Fruit fly (Drosophila melanogaster) whole organism, embryonic: Measurements from ENCODE around the gene Sec22.

Source experiments
- BEAF-32 ChIP-seq: fragments of 200-800 bp; sonication (Bioruptor generic); optimal IDR thresholded peaks from 3 replicates; lab custom pipeline; 2017; ENCODE audit warnings: missing biosample characterization, missing genetic modification characterization, mild to moderate bottlenecking, moderate library complexity, missing genetic modification reagents
- CG10462 ChIP-seq: fragments of 200-800 bp; sonication (Bioruptor generic); optimal IDR thresholded peaks from 2 replicates; lab custom pipeline; 2016; ENCODE audit warnings: missing biosample characterization, missing genetic modification characterization
- CG12391 ChIP-seq: fragments of 200-800 bp; sonication (Bioruptor generic); optimal IDR thresholded peaks from 3 replicates; lab custom pipeline; 2018; ENCODE audit warnings: missing biosample characterization, mild to moderate bottlenecking, missing genetic modification characterization, moderate library complexity
- CG15696 ChIP-seq: fragments of 200-800 bp; sonication (Bioruptor generic); optimal IDR thresholded peaks from 2 replicates; lab custom pipeline; 2019; ENCODE audit warnings: missing biosample characterization, mild to moderate bottlenecking, missing genetic modification characterization, moderate library complexity
- CG1603 ChIP-seq: fragments of 200-800 bp; sonication (Bioruptor generic); optimal IDR thresholded peaks from 2 replicates; lab custom pipeline; 2019; ENCODE audit warnings: missing biosample characterization, mild to moderate bottlenecking, missing genetic modification characterization, moderate library complexity
- CG17359 ChIP-seq: fragments of 200-800 bp; sonication (Bioruptor generic); optimal IDR thresholded peaks from 3 replicates; lab custom pipeline; 2018; ENCODE audit warnings: missing biosample characterization, mild to moderate bottlenecking, missing genetic modification characterization, moderate library complexity
- CG17612 ChIP-seq: fragments of 200-800 bp; sonication (Bioruptor generic); IDR thresholded peaks from 2 replicates; pipeline ENCODE4 v1.3.6; 2022; ENCODE audit warnings: missing biosample characterization, missing genetic modification characterization
- CG17829 ChIP-seq: fragments of 200-800 bp; optimal IDR thresholded peaks from 2 replicates; lab custom pipeline; 2019; ENCODE audit warnings: missing biosample characterization, mild to moderate bottlenecking, missing genetic modification characterization, moderate library complexity
- CG2199 ChIP-seq: fragments of 200-800 bp; sonication (Bioruptor generic); IDR thresholded peaks from 3 replicates; pipeline ENCODE4 v1.3.6; 2022; ENCODE audit warnings: missing biosample characterization, missing genetic modification characterization
- CG30020 ChIP-seq: fragments of 200-800 bp; optimal IDR thresholded peaks from 2 replicates; lab custom pipeline; 2019; ENCODE audit warnings: missing biosample characterization, mild to moderate bottlenecking, missing genetic modification characterization, moderate library complexity
- CG4360 ChIP-seq: fragments of 200-800 bp; sonication (Bioruptor generic); IDR thresholded peaks from 2 replicates; pipeline ENCODE4 v1.3.6; 2022; ENCODE audit warnings: missing biosample characterization, missing genetic modification characterization
- CG4820 ChIP-seq: fragments of 200-800 bp; sonication (Bioruptor generic); optimal IDR thresholded peaks from 3 replicates; lab custom pipeline; 2016; ENCODE audit warnings: missing biosample characterization, missing genetic modification characterization
- CG6791 ChIP-seq: fragments of 200-800 bp; sonication (Bioruptor generic); IDR thresholded peaks from 3 replicates; pipeline ENCODE4 v1.3.6; 2022; ENCODE audit warnings: missing biosample characterization, missing genetic modification characterization; ENCODE audit not compliant: partially characterized antibody
- CG7372 ChIP-seq: fragments of 200-800 bp; sonication (Bioruptor generic); IDR thresholded peaks from 2 replicates; pipeline ENCODE4 v1.3.6; 2022; ENCODE audit warnings: missing biosample characterization, missing genetic modification characterization
- CG8359 ChIP-seq: fragments of 200-800 bp; sonication (Bioruptor generic); optimal IDR thresholded peaks from 2 replicates; lab custom pipeline; 2017; ENCODE audit warnings: missing biosample characterization, mild to moderate bottlenecking, missing genetic modification characterization, borderline replicate concordance
- CG8944 ChIP-seq: fragments of 200-800 bp; sonication (Bioruptor generic); optimal IDR thresholded peaks from 3 replicates; lab custom pipeline; 2016; ENCODE audit warnings: missing biosample characterization, missing genetic modification characterization
- CG9609 ChIP-seq: fragments of 200-800 bp; sonication (Bioruptor generic); optimal IDR thresholded peaks from 3 replicates; lab custom pipeline; 2016; ENCODE audit warnings: missing biosample characterization, missing genetic modification characterization
- CG9817 ChIP-seq: fragments of 200-800 bp; sonication (Bioruptor generic); optimal IDR thresholded peaks from 2 replicates; lab custom pipeline; 2018; ENCODE audit warnings: missing biosample characterization, mild to moderate bottlenecking, missing genetic modification characterization, moderate library complexity
- Camta ChIP-seq: fragments of 200-800 bp; sonication (Bioruptor generic); optimal IDR thresholded peaks from 2 replicates; lab custom pipeline; 2016; ENCODE audit warnings: missing biosample characterization, missing genetic modification characterization
- D19A ChIP-seq: fragments of 200-800 bp; optimal IDR thresholded peaks from 3 replicates; lab custom pipeline; 2019; ENCODE audit warnings: missing biosample characterization, mild to moderate bottlenecking, missing genetic modification characterization, moderate library complexity
- Dbx ChIP-seq: fragments of 200-800 bp; sonication (Bioruptor generic); IDR thresholded peaks from 3 replicates; pipeline ENCODE4 v1.3.6; 2022; ENCODE audit warnings: missing biosample characterization, missing genetic modification characterization
- Dref ChIP-seq: fragments of 200-800 bp; sonication (Bioruptor generic); IDR thresholded peaks from 2 replicates; pipeline ENCODE4 v1.3.6; 2022; ENCODE audit warnings: missing biosample characterization, missing genetic modification characterization
- E2f1 ChIP-seq: fragments of 200-800 bp; sonication (Bioruptor generic); IDR thresholded peaks from 2 replicates; pipeline ENCODE4 v1.3.6; 2022; ENCODE audit warnings: missing biosample characterization, missing genetic modification characterization
- Ets97D ChIP-seq: fragments of 200-800 bp; sonication (Bioruptor generic); optimal IDR thresholded peaks from 3 replicates; lab custom pipeline; 2016; ENCODE audit warnings: missing biosample characterization, missing genetic modification characterization
- Fer3 ChIP-seq: fragments of 200-800 bp; sonication (Bioruptor generic); optimal IDR thresholded peaks from 2 replicates; lab custom pipeline; 2018; ENCODE audit warnings: missing biosample characterization, mild to moderate bottlenecking, missing genetic modification characterization, moderate library complexity
- H2.0 ChIP-seq: fragments of 200-800 bp; sonication (Bioruptor generic); IDR thresholded peaks from 2 replicates; pipeline ENCODE4 v1.3.6; 2022; ENCODE audit warnings: missing biosample characterization, missing genetic modification characterization
- HLHmδ ChIP-seq: fragments of 200-800 bp; sonication (Bioruptor generic); optimal IDR thresholded peaks from 2 replicates; lab custom pipeline; 2018; ENCODE audit warnings: missing biosample characterization, mild to moderate bottlenecking, missing genetic modification characterization, moderate library complexity
- Hey ChIP-seq: fragments of 200-800 bp; sonication (Bioruptor generic); optimal IDR thresholded peaks from 3 replicates; lab custom pipeline; 2018; ENCODE audit warnings: missing biosample characterization, mild to moderate bottlenecking, missing genetic modification characterization
- MESR4 ChIP-seq: fragments of 200-800 bp; sonication (Bioruptor generic); optimal IDR thresholded peaks from 2 replicates; lab custom pipeline; 2018; ENCODE audit warnings: missing biosample characterization, mild to moderate bottlenecking, missing genetic modification characterization, moderate library complexity
- Optix ChIP-seq: fragments of 200-800 bp; sonication (Bioruptor generic); IDR thresholded peaks from 3 replicates; pipeline ENCODE4 v1.3.6; 2022; ENCODE audit warnings: missing biosample characterization, missing genetic modification characterization
- Ptx1 ChIP-seq: fragments of 200-800 bp; sonication (Bioruptor generic); IDR thresholded peaks from 2 replicates; pipeline ENCODE4 v1.3.6; 2022; ENCODE audit warnings: missing biosample characterization, missing genetic modification characterization
- Side ChIP-seq: fragments of 200-800 bp; sonication (Bioruptor generic); optimal IDR thresholded peaks from 2 replicates; lab custom pipeline; 2016; ENCODE audit warnings: missing biosample characterization, missing genetic modification characterization
- Ssrp ChIP-seq: fragments of 200-800 bp; sonication (Bioruptor generic); optimal IDR thresholded peaks from 2 replicates; lab custom pipeline; 2018; ENCODE audit warnings: missing biosample characterization, mild to moderate bottlenecking, missing genetic modification characterization, moderate library complexity
- ato ChIP-seq: fragments of 200-800 bp; sonication (Bioruptor generic); IDR thresholded peaks from 2 replicates; pipeline ENCODE4 v1.3.6; 2022; ENCODE audit warnings: missing biosample characterization, missing genetic modification characterization; ENCODE audit not compliant: partially characterized antibody
- cwo ChIP-seq: fragments of 200-800 bp; sonication (Bioruptor generic); optimal IDR thresholded peaks from 3 replicates; lab custom pipeline; 2017; ENCODE audit warnings: missing biosample characterization, missing genetic modification characterization, mild to moderate bottlenecking, moderate library complexity, missing genetic modification reagents
- da ChIP-seq: fragments of 200-800 bp; sonication (Bioruptor generic); optimal IDR thresholded peaks from 2 replicates; lab custom pipeline; 2016; ENCODE audit warnings: missing biosample characterization, missing genetic modification characterization
- eyg ChIP-seq: fragments of 200-800 bp; sonication (Bioruptor generic); optimal IDR thresholded peaks from 3 replicates; lab custom pipeline; 2016; ENCODE audit warnings: missing biosample characterization, missing genetic modification characterization
- grau ChIP-seq: fragments of 200-800 bp; optimal IDR thresholded peaks from 3 replicates; lab custom pipeline; 2019; ENCODE audit warnings: missing biosample characterization, mild to moderate bottlenecking, missing genetic modification characterization, moderate library complexity
- hb ChIP-seq: fragments of 200-800 bp; sonication (Bioruptor generic); IDR thresholded peaks from 3 replicates; pipeline ENCODE4 v1.3.6; 2022; ENCODE audit warnings: missing biosample characterization, missing genetic modification characterization; ENCODE audit not compliant: partially characterized antibody
- lilli ChIP-seq: fragments of 200-800 bp; sonication (Bioruptor generic); optimal IDR thresholded peaks from 3 replicates; lab custom pipeline; 2016; ENCODE audit warnings: missing biosample characterization, missing genetic modification characterization
- lov ChIP-seq, 2 experiments: fragments of 200-800 bp in 1 of 2; fragments of >200 bp in 1 of 2; sonication (Bioruptor generic) in 1 of 2; IDR thresholded peaks in 1 of 2; optimal IDR thresholded peaks in 1 of 2; 2 replicates in 1 of 2; 3 replicates in 1 of 2; pipeline versions ENCODE4 v1.3.6 to Lab custom; 2017 to 2022; ENCODE audit warnings: missing biosample characterization in 1 of 2, missing genetic modification characterization in 1 of 2
- mld ChIP-seq: fragments of 200-800 bp; sonication (Bioruptor generic); IDR thresholded peaks from 3 replicates; pipeline ENCODE4 v1.3.6; 2022; ENCODE audit warnings: missing biosample characterization, missing genetic modification characterization; ENCODE audit not compliant: partially characterized antibody
- nau ChIP-seq: fragments of 200-800 bp; sonication (Bioruptor generic); optimal IDR thresholded peaks from 3 replicates; lab custom pipeline; 2017; ENCODE audit warnings: missing biosample characterization, mild to moderate bottlenecking, missing genetic modification characterization, missing genetic modification reagents
- odd ChIP-seq: fragments of 200-800 bp; sonication (Bioruptor generic); optimal IDR thresholded peaks from 2 replicates; lab custom pipeline; 2017; ENCODE audit warnings: missing biosample characterization, mild to moderate bottlenecking, missing genetic modification characterization
- pb ChIP-seq: fragments of 200-800 bp; sonication (Bioruptor generic); optimal IDR thresholded peaks from 3 replicates; lab custom pipeline; 2016; ENCODE audit warnings: missing biosample characterization, missing genetic modification characterization
- pfk ChIP-seq: fragments of 200-800 bp; sonication (Bioruptor generic); optimal IDR thresholded peaks from 2 replicates; lab custom pipeline; 2018; ENCODE audit warnings: missing biosample characterization, mild to moderate bottlenecking, missing genetic modification characterization, moderate library complexity
- sc ChIP-seq, 3 experiments: fragments of >200 bp in 2 of 3; fragments of 200-800 bp in 1 of 3; sonication (Bioruptor generic) in 1 of 3; optimal IDR thresholded peaks; 2 replicates in 2 of 3; 3 replicates in 1 of 3; lab custom pipeline; 2017; ENCODE audit warnings: mild to moderate bottlenecking in 1 of 3, missing biosample characterization in 1 of 3, missing genetic modification characterization in 1 of 3, missing genetic modification reagents in 1 of 3
- ssp ChIP-seq: fragments of 200-800 bp; sonication (Bioruptor generic); IDR thresholded peaks from 2 replicates; pipeline ENCODE4 v1.3.6; 2022; ENCODE audit warnings: missing biosample characterization, missing genetic modification characterization
- stc ChIP-seq: fragments of 200-800 bp; sonication (Bioruptor generic); IDR thresholded peaks from 2 replicates; pipeline ENCODE4 v1.3.6; 2022; ENCODE audit warnings: missing biosample characterization, missing genetic modification characterization
- stwl ChIP-seq: fragments of 200-800 bp; sonication (Bioruptor generic); optimal IDR thresholded peaks from 3 replicates; lab custom pipeline; 2018; ENCODE audit warnings: missing biosample characterization, mild to moderate bottlenecking, missing genetic modification characterization, moderate library complexity

The Sec22 gene

dm6 chrX:792923-793322 lies 13.0 kb upstream of the Sec22 start, which contains the start of gene CG16989 (continued):
- no peak for TF ChIP-seq sc (optimal IDR thresholded peaks at IDR 0.05; lab: Kevin White, UChicago)
- no peak for TF ChIP-seq sc (GFP tag; optimal IDR thresholded peaks at IDR 0.05; lab: Kevin White, UChicago)
- TF ChIP-seq MESR4 = peak; percentile 75
- TF ChIP-seq HLHmδ (GFP tag; lab: Kevin White, UChicago) = no peak
- TF ChIP-seq ssp (GFP tag; lab: Robert Waterston, UW) = no peak
- no peak for TF ChIP-seq CG30020 (tag; lab: Kevin White, UChicago)
- TF ChIP-seq mld (GFP tag; lab: Robert Waterston, UW) = no peak
- no peak for TF ChIP-seq CG10462 (GFP tag; lab: Kevin White, UChicago)
- no peak for TF ChIP-seq CG9609 (GFP tag; lab: Kevin White, UChicago)
- TF ChIP-seq nau (GFP tag; lab: Kevin White, UChicago) = no peak
- no peak for TF ChIP-seq CG17612 (GFP tag; lab: Robert Waterston, UW)
- no peak for TF ChIP-seq odd
- no peak for TF ChIP-seq ato (GFP tag; lab: Robert Waterston, UW)
- TF ChIP-seq pfk = no peak
- no peak for TF ChIP-seq CG2199 (GFP tag; lab: Robert Waterston, UW)
- no peak for TF ChIP-seq eyg (GFP tag; lab: Kevin White, UChicago)
- TF ChIP-seq CG15696 (tag; lab: Kevin White, UChicago) = no peak
- TF ChIP-seq D19A (tag; lab: Kevin White, UChicago) = no peak
- no peak for TF ChIP-seq CG17359
- TF ChIP-seq Optix (GFP tag; lab: Robert Waterston, UW) = no peak
- no peak for TF ChIP-seq CG4360 (GFP tag; lab: Robert Waterston, UW)
- TF ChIP-seq stc (GFP tag; lab: Robert Waterston, UW) = no peak
- TF ChIP-seq Hey (tag; lab: Kevin White, UChicago) = no peak
- peak; percentile 61 for TF ChIP-seq CG1603 (tag; lab: Kevin White, UChicago)
- peak; percentile 68 for TF ChIP-seq stwl (tag; lab: Kevin White, UChicago)
- TF ChIP-seq CG17829 (tag; lab: Kevin White, UChicago) = no peak
- no peak for TF ChIP-seq cwo (GFP tag; lab: Kevin White, UChicago)
- peak; percentile 80 for TF ChIP-seq Dref (GFP tag; lab: Robert Waterston, UW)
- TF ChIP-seq Ssrp (tag; lab: Kevin White, UChicago) = no peak
- TF ChIP-seq da (GFP tag; lab: Kevin White, UChicago) = no peak
- TF ChIP-seq Camta (GFP tag; lab: Kevin White, UChicago) = no peak
- TF ChIP-seq grau = no peak
- peak; percentile 63; the same call in 2 of the 3 replicates for TF ChIP-seq CG6791 (GFP tag; lab: Robert Waterston, UW)
- no peak for TF ChIP-seq Ptx1
- no peak for TF ChIP-seq CG9817 (tag; lab: Kevin White, UChicago)
- no peak for TF ChIP-seq CG7372
- peak; percentile 59 for TF ChIP-seq BEAF-32
- peak; percentile 92 for TF ChIP-seq E2f1 (GFP tag; lab: Robert Waterston, UW)
- TF ChIP-seq CG12391 (tag; lab: Kevin White, UChicago) = no peak
- TF ChIP-seq CG8359 (GFP tag; lab: Kevin White, UChicago) = no peak
- peak; percentile 39 for TF ChIP-seq Ets97D
- TF ChIP-seq H2.0 (GFP tag; lab: Robert Waterston, UW) = no peak
- TF ChIP-seq Fer3 = no peak
- TF ChIP-seq Side (GFP tag; lab: Kevin White, UChicago) = no peak
- no peak for TF ChIP-seq lilli (GFP tag; lab: Kevin White, UChicago)
- no peak for TF ChIP-seq lov (optimal IDR thresholded peaks at IDR 0.05; lab: Kevin White, UChicago)
- no peak for TF ChIP-seq lov (GFP tag; IDR thresholded peaks at IDR 0.05; lab: Robert Waterston, UW)
- TF ChIP-seq hb = peak; percentile 39; the same call in 1 of the 3 replicates
- TF ChIP-seq Dbx (GFP tag; lab: Robert Waterston, UW) = no peak
- no peak for TF ChIP-seq CG4820
- no peak for TF ChIP-seq pb (GFP tag; lab: Kevin White, UChicago)
- no peak for TF ChIP-seq CG8944
